Fruit fly (Drosophila melanogaster): ENCODE data around the gene CG31279.
A peak's percentile ranks its signal among the peaks of the same experiment; 100 is the strongest.

- TF ChIP-seq CG5953 (GFP tag; IDR thresholded peaks at IDR 0.05) (0 out of 2 replicates have a peak, but pooled peaks have one; percentile 16), sisA (GFP tag; IDR thresholded peaks at IDR 0.05) (peak; percentile 51; the same call in 1 of the 2 replicates), CG10321 (GFP tag; IDR thresholded peaks at IDR 0.05) (no peak), CG15479 (GFP tag; optimal IDR thresholded peaks at IDR 0.05) (peak; percentile 30), stwl (tag; optimal IDR thresholded peaks at IDR 0.05) (peak; percentile 68), Fer3 (tag; optimal IDR thresholded peaks at IDR 0.05) (no peak), CG9876 (GFP tag; optimal IDR thresholded peaks at IDR 0.05) (no peak)
Measured at dm6 chr3R:16469501-16470263, 39.2 kb downstream of the CG31279 start, which contains the start of the genes CG42232 and CSN5.

Measured in whole organism, embryonic.